Worm (Caenorhabditis elegans) whole organism, midembryonic: ENCODE data around the gene ugt-9.

ENCODE experiments used
- T22C8.4 ChIP-seq: fragments of 200-800 bp; sonication (Bioruptor generic); IDR thresholded peaks from 2 replicates; pipeline ENCODE4 v1.3.6; 2022; ENCODE audit warnings: missing genetic modification characterization, missing compliant biosample characterization
- cog-1 ChIP-seq: sonication (generic microtip); optimal IDR thresholded peaks from 2 replicates; lab custom pipeline; 2016; ENCODE audit warnings: missing genetic modification characterization, missing compliant biosample characterization
- flt-1 ChIP-seq: fragments of 200-800 bp; sonication (Bioruptor generic); IDR thresholded peaks from 2 replicates; pipeline ENCODE4 v1.3.6; 2022; ENCODE audit warnings: missing genetic modification characterization, missing compliant biosample characterization
- klf-2 ChIP-seq: fragments of 200-800 bp; sonication (Bioruptor generic); conservative IDR thresholded peaks from 2 replicates; pipeline ENCODE4 v1.3.6; 2022; ENCODE audit warnings: missing genetic modification reagents, missing genetic modification characterization, missing compliant biosample characterization
- med-1 ChIP-seq: sonication (generic microtip); optimal IDR thresholded peaks from 2 replicates; lab custom pipeline; 2017; ENCODE audit warnings: missing genetic modification characterization, mild to moderate bottlenecking, missing compliant biosample characterization, antibody characterized with exemption, missing genetic modification reagents; ENCODE audit not compliant: insufficient read depth
- ref-1 ChIP-seq: fragments of 200-800 bp; sonication (Bioruptor generic); conservative IDR thresholded peaks from 2 replicates; pipeline ENCODE4 v1.3.6; 2022; ENCODE audit warnings: missing genetic modification reagents, missing genetic modification characterization, missing compliant biosample characterization
- tab-1 ChIP-seq: fragments of 200-800 bp; sonication (Bioruptor generic); IDR thresholded peaks from 2 replicates; pipeline ENCODE4 v1.3.6; 2022; ENCODE audit warnings: missing genetic modification characterization, missing compliant biosample characterization
- ztf-23 ChIP-seq: fragments of 200-800 bp; sonication (Bioruptor generic); IDR thresholded peaks from 2 replicates; pipeline ENCODE4 v1.3.6; 2022; ENCODE audit warnings: missing genetic modification reagents, missing genetic modification characterization, missing compliant biosample characterization
- ztf-29 ChIP-seq: fragments of 200-800 bp; sonication (Bioruptor generic); IDR thresholded peaks from 2 replicates; pipeline ENCODE4 v1.3.6; 2022; ENCODE audit warnings: missing genetic modification reagents, missing genetic modification characterization, missing compliant biosample characterization

The ugt-9 gene

DNA sequence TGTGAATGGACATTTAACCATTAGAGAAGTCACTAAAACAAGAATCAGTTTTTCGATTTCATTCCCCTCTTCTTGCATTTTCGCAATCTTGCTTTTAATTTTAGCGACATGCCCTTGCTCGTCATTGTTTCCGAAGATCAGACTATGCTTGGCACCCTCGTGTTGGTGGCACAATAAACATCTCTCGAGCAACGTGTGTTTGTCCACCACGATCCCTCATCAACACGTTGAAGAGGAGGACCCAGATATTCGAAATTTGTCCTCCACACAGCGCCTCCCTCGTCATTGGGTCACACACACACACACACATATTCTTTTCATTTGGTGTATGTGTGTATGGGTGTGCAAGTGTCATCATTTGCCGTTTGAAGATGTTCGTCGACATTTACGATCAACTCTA lies 30.5 kb upstream of the ugt-9 start, which contains the start of gene srd-32:
Gene srd-32, plus strand, starts transcription at position 301 of the 400 bp plus-strand sequence.
- TF ChIP-seq flt-1 (GFP tag; lab: Robert Waterston, UW), result no peak

DNA sequence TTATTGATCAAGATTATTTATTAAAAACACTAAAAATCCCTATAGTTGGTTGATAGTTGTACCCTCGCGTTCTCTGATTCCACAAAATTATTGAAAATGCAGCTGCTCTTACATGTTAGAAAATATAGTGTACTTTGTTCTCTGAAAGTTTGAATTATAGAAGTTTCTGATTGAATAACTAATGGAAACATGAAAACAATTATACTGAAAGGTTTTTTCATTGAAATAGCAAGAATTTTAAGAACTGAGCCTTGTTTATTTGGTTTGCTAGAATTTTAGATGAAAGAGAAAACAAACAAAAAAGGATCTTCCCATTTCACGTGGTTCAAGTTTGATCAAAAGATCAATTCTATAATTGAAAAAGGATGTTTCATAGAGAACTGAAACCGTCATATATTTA lies 28.3 kb upstream of the ugt-9 start:
- TF ChIP-seq ztf-29 (GFP tag; lab: Robert Waterston, UW), result no peak
- TF ChIP-seq ref-1 (GFP tag; lab: Robert Waterston, UW), result no peak
- no peak for TF ChIP-seq ztf-23
- TF ChIP-seq T22C8.4 (GFP tag; lab: Robert Waterston, UW), result no peak
- no peak for TF ChIP-seq klf-2 (GFP tag; lab: Robert Waterston, UW)
- no peak for TF ChIP-seq med-1 (GFP tag; lab: Kevin White, UChicago)
- TF ChIP-seq cog-1 (tag; lab: Kevin White, UChicago), result no peak
- TF ChIP-seq flt-1 (GFP tag; lab: Robert Waterston, UW), result no peak
- no peak for TF ChIP-seq tab-1

DNA sequence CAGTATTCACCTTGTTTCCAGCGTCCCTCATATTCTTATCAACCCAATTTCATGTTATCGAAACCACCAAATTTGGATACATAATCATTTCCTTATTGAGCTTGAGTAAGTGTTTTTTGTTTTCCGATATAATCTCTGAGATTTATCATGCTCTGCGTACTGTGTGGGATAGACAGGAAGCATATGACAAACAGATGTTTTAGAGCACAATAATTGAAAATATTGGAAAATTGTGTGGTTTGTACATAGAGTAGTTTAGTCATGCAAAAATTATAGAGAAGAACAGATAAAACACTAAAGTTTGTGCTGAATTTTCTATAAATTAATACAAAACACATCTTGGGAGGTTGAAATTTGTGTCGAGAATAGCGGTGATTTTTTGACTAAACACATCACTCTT lies 27.1 kb upstream of the ugt-9 start:
- no peak for TF ChIP-seq cog-1 (tag; lab: Kevin White, UChicago)
- no peak for TF ChIP-seq T22C8.4 (GFP tag; lab: Robert Waterston, UW)
- TF ChIP-seq flt-1 (GFP tag; lab: Robert Waterston, UW), result no peak
- TF ChIP-seq tab-1, result no peak
- no peak for TF ChIP-seq med-1 (GFP tag; lab: Kevin White, UChicago)
- no peak for TF ChIP-seq klf-2 (GFP tag; lab: Robert Waterston, UW)

DNA sequence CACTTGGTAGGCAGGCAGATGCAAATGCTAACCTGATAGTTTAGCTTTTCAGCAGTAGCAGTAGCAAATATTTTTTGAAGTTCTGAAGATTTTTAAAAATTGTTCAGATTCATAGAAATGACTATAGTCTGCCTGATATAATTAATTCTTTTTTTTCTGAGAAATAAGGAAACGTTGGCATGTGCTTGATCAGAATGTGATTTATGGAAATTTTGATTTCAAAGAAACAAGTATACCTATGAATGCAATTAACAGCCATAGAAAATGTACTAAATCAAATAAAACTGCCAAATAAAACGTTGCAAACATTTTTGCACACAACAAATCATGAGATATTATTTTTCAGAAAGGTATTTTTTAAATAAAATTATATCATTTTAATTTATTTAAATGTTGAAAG lies 25.2 kb upstream of the ugt-9 start:
- TF ChIP-seq ztf-23 (no peak), T22C8.4 (GFP tag; lab: Robert Waterston, UW) (no peak), med-1 (GFP tag; lab: Kevin White, UChicago) (no peak), tab-1 (no peak), cog-1 (tag; lab: Kevin White, UChicago) (no peak), klf-2 (GFP tag; lab: Robert Waterston, UW) (no peak), flt-1 (GFP tag; lab: Robert Waterston, UW) (no peak), ref-1 (GFP tag; lab: Robert Waterston, UW) (no peak), ztf-29 (GFP tag; lab: Robert Waterston, UW) (no peak)

DNA sequence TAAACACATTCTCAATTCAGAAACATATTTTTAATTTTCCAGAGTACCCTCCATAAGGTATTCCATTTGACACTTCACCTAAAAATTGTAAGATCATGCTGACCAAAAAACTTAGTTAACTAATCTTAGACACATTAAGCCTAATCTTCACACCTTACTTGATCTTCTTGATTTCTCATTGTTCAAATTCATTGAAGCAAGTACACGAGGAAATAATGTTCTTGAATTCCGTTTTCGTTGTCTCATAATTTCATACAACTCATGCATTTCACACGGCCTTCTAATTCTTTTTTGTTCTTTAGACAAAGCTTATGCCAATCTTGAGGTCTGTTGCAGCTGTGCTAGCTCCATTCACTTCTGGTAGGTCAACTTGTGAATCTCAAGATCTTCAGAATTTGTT lies 23.9 kb upstream of the ugt-9 start, which contains the start of gene srd-33:
Gene srd-33, plus strand, starts transcription at position 301 of the 400 bp plus-strand sequence.
- TF ChIP-seq T22C8.4 (GFP tag; lab: Robert Waterston, UW) (no peak), flt-1 (GFP tag; lab: Robert Waterston, UW) (no peak), ztf-23 (no peak), tab-1 (no peak), ztf-29 (GFP tag; lab: Robert Waterston, UW) (no peak), cog-1 (tag; lab: Kevin White, UChicago) (no peak), med-1 (GFP tag; lab: Kevin White, UChicago) (no peak), klf-2 (GFP tag; lab: Robert Waterston, UW) (no peak), ref-1 (GFP tag; lab: Robert Waterston, UW) (no peak)

DNA sequence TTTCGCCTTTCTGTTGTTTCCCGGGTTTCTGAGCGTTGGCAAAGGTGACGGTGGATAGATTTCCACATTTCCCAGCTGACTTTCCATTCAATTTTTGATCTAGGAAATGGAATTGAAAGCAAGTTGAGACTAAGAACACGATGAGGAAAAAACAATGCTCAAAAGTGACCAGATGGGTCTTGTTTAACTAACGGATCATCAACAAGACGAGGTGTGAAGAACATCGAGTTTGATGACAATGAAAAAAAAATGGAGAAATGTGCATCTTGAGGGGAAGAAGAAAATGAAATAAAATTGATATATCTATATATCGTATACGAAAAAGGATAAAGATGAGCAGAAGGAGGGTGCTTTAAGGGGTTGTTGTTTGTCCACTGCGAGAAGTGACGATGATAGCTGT lies 18.3 kb upstream of the ugt-9 start, which contains the start of gene T19H12.6:
Gene T19H12.6, minus strand, starts transcription at position 101 of the 400 bp plus-strand sequence.
- TF ChIP-seq ztf-23 (no peak), cog-1 (tag; lab: Kevin White, UChicago) (no peak), ztf-29 (GFP tag; lab: Robert Waterston, UW) (no peak), tab-1 (no peak), klf-2 (GFP tag; lab: Robert Waterston, UW) (no peak), med-1 (GFP tag; lab: Kevin White, UChicago) (no peak), flt-1 (GFP tag; lab: Robert Waterston, UW) (no peak), ref-1 (GFP tag; lab: Robert Waterston, UW) (no peak), T22C8.4 (GFP tag; lab: Robert Waterston, UW) (no peak)

DNA sequence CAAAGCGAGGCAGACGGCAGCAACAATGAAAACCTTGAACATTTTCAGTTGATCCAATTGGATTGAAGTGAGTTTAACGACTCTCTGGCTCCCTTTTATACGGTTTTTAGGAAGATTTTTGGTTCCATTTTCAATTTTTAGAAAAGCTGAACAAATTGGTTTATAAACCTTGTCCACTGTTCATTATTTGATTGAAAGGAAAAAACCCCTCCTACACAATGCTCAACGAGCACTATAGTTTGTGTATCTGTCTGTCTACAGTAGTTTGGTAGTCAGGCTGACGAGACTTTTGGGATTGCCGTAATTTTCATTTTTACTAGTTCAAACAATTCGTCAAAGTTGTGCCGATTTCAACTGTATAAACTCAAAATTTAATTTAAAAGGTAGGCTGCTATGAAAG lies 16.6 kb upstream of the ugt-9 start, which contains the start of gene T19H12.15:
Gene T19H12.15, minus strand, starts transcription at position 101 of the 400 bp plus-strand sequence.
- TF ChIP-seq klf-2 (GFP tag; lab: Robert Waterston, UW) (no peak), med-1 (GFP tag; lab: Kevin White, UChicago) (no peak), tab-1 (no peak), ref-1 (GFP tag; lab: Robert Waterston, UW) (no peak), T22C8.4 (GFP tag; lab: Robert Waterston, UW) (no peak)

DNA sequence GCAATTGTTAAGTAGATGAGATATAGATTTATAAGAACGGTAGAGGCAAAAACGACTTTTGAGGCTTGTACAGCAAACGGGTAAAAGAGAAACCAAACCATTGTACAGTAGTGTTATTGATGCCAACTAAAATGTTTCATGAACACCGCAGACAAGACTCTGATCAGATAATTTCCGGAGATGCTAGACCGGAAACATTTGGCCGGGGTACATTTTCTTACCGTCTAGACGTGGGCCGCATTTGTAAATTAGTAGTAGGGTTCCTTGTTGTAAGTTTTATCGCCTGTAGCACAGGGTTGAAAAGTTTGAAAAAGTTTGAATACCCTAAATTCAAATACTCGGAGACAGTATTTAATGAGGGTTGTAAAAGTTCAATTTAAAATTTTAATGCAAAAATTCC lies 14.5 kb upstream of the ugt-9 start, which contains the start of gene str-32:
Gene str-32, minus strand, starts transcription at position 101 of the 400 bp plus-strand sequence.
- TF ChIP-seq tab-1 (no peak), ztf-23 (no peak)

DNA sequence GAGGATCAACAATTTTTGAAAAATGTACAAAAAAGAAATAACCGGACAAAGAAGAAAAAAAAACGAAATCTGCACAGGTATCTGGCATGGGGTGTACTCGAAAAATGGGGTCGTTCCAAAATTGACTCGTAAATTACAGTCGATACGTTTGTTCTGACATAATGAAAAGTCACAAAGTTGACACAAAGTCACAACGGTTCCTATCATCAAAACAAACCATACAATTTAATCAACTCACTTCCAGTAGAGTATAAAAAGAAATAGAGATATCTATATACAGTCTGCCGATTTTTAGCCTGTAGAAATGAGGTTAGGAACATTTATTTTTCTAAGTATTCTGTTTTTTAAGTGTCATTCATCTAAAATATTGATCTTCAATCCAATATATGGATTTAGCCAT lies 11.4 kb upstream of the ugt-9 start, which contains the start of gene T19H12.12:
Gene T19H12.12, plus strand, starts transcription at position 301 of the 400 bp plus-strand sequence.
- TF ChIP-seq tab-1 (no peak), T22C8.4 (GFP tag; lab: Robert Waterston, UW) (no peak), cog-1 (tag; lab: Kevin White, UChicago) (no peak), flt-1 (GFP tag; lab: Robert Waterston, UW) (no peak), ref-1 (GFP tag; lab: Robert Waterston, UW) (no peak), ztf-29 (GFP tag; lab: Robert Waterston, UW) (no peak), ztf-23 (no peak), med-1 (GFP tag; lab: Kevin White, UChicago) (no peak), klf-2 (GFP tag; lab: Robert Waterston, UW) (no peak)

DNA sequence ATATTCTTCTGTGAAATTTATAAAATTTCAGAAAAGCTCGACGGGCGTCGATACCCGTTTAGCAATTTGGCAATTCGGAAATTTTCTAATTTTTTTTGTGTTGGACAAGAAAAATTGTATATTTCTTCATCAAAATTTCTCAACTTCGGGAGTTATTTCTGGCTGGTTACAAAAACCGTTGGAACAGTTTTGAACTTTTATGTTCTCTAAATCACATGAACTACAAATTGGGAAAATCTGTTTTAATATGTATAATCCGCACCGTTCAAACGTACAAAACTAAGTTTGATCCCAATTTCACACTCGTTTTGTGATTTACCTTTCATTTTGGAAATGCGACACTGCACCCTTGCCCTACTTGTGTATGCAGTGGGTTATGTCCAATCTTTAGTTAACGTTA lies 10.5 kb upstream of the ugt-9 start, which contains the start of gene T19H12.3:
Gene T19H12.3, plus strand, starts transcription at position 301 of the 400 bp plus-strand sequence.
- TF ChIP-seq med-1 (GFP tag; lab: Kevin White, UChicago) (no peak), cog-1 (tag; lab: Kevin White, UChicago) (no peak), tab-1 (no peak), ztf-29 (GFP tag; lab: Robert Waterston, UW) (no peak), T22C8.4 (GFP tag; lab: Robert Waterston, UW) (no peak), ztf-23 (no peak), klf-2 (GFP tag; lab: Robert Waterston, UW) (no peak)
